Fruit fly (Drosophila melanogaster) whole organism, embryonic: Measurements from ENCODE around the gene Tango2.

Experiments used
- Bdp1 ChIP-seq: fragments of 200-800 bp; sonication (Bioruptor generic); optimal IDR thresholded peaks from 3 replicates; lab custom pipeline; 2016; ENCODE audit warnings: missing biosample characterization, missing genetic modification characterization
- CG10431 ChIP-seq: fragments of 200-800 bp; sonication (Bioruptor generic); optimal IDR thresholded peaks from 3 replicates; lab custom pipeline; 2018; ENCODE audit warnings: missing biosample characterization, mild to moderate bottlenecking, missing genetic modification characterization
- CG10565 ChIP-seq: fragments of 200-800 bp; sonication (Bioruptor generic); optimal IDR thresholded peaks from 3 replicates; lab custom pipeline; 2016; ENCODE audit warnings: missing biosample characterization, mild to moderate bottlenecking, missing genetic modification characterization
- CG11093 ChIP-seq: fragments of 200-800 bp; sonication (Bioruptor generic); IDR thresholded peaks from 3 replicates; pipeline ENCODE4 v1.3.6; 2022; ENCODE audit warnings: missing biosample characterization, missing genetic modification characterization
- CG11247 ChIP-seq: fragments of 200-800 bp; sonication (Bioruptor generic); IDR thresholded peaks from 2 replicates; pipeline ENCODE4 v1.3.6; 2022; ENCODE audit warnings: missing biosample characterization, missing genetic modification characterization
- CG1233 ChIP-seq: fragments of 200-800 bp; sonication (Bioruptor generic); optimal IDR thresholded peaks from 4 replicates; lab custom pipeline; 2018; ENCODE audit warnings: missing biosample characterization, mild to moderate bottlenecking, missing genetic modification characterization
- CG13894 ChIP-seq: fragments of 200-800 bp; sonication (Bioruptor generic); optimal IDR thresholded peaks from 3 replicates; lab custom pipeline; 2018; ENCODE audit warnings: missing biosample characterization, mild to moderate bottlenecking, missing genetic modification characterization, moderate library complexity
- CG14014 ChIP-seq: fragments of 200-800 bp; sonication (Bioruptor generic); IDR thresholded peaks from 2 replicates; pipeline ENCODE4 v1.3.6; 2022; ENCODE audit warnings: missing biosample characterization, missing genetic modification characterization
- CG17802 ChIP-seq: fragments of 200-800 bp; sonication (Bioruptor generic); optimal IDR thresholded peaks from 2 replicates; lab custom pipeline; 2018; ENCODE audit warnings: missing biosample characterization, mild to moderate bottlenecking, missing genetic modification characterization, moderate library complexity
- CG18476 ChIP-seq: fragments of 200-800 bp; sonication (Bioruptor generic); optimal IDR thresholded peaks from 2 replicates; lab custom pipeline; 2016; ENCODE audit warnings: missing biosample characterization, mild to moderate bottlenecking, missing genetic modification characterization
- CG34422 ChIP-seq: fragments of 200-800 bp; sonication (Bioruptor generic); IDR thresholded peaks from 3 replicates; pipeline ENCODE4 v1.3.6; 2022; ENCODE audit warnings: missing biosample characterization, missing genetic modification characterization
- CG3726 ChIP-seq: fragments of 200-800 bp; sonication (Bioruptor generic); IDR thresholded peaks from 3 replicates; pipeline ENCODE4, ENCODE4 v1.3.6; 2022; ENCODE audit warnings: missing biosample characterization, missing genetic modification characterization
- CG4707 ChIP-seq: fragments of 200-800 bp; sonication (Bioruptor generic); optimal IDR thresholded peaks from 2 replicates; lab custom pipeline; 2018; ENCODE audit warnings: missing biosample characterization, mild to moderate bottlenecking, missing genetic modification characterization, moderate library complexity
- CG4820 ChIP-seq: fragments of 200-800 bp; sonication (Bioruptor generic); optimal IDR thresholded peaks from 3 replicates; lab custom pipeline; 2016; ENCODE audit warnings: missing biosample characterization, missing genetic modification characterization
- CG6854 ChIP-seq: fragments of 200-800 bp; sonication (Bioruptor generic); optimal IDR thresholded peaks from 3 replicates; lab custom pipeline; 2017; ENCODE audit warnings: missing biosample characterization, mild to moderate bottlenecking, missing genetic modification characterization
- CG7745 ChIP-seq: fragments of 200-800 bp; sonication (Bioruptor generic); optimal IDR thresholded peaks from 2 replicates; lab custom pipeline; 2018; ENCODE audit warnings: missing biosample characterization, mild to moderate bottlenecking, missing genetic modification characterization, moderate library complexity
- CG7928 ChIP-seq: fragments of 200-800 bp; sonication (Bioruptor generic); optimal IDR thresholded peaks from 2 replicates; lab custom pipeline; 2017; ENCODE audit warnings: missing biosample characterization, mild to moderate bottlenecking, missing genetic modification characterization
- CG7987 ChIP-seq: fragments of 200-800 bp; sonication (Bioruptor generic); optimal IDR thresholded peaks from 2 replicates; lab custom pipeline; 2018; ENCODE audit warnings: missing biosample characterization, mild to moderate bottlenecking, missing genetic modification characterization, moderate library complexity
- CG9876 ChIP-seq: fragments of 200-800 bp; sonication (Bioruptor generic); optimal IDR thresholded peaks from 2 replicates; lab custom pipeline; 2016; ENCODE audit warnings: missing biosample characterization, missing genetic modification characterization
- CG9932 ChIP-seq: fragments of 200-800 bp; sonication (Bioruptor generic); IDR thresholded peaks from 2 replicates; pipeline ENCODE4 v1.3.6; 2022; ENCODE audit warnings: missing biosample characterization, missing genetic modification characterization
- CoRest ChIP-seq: fragments of 200-800 bp; sonication (Bioruptor generic); optimal IDR thresholded peaks from 3 replicates; lab custom pipeline; 2018; ENCODE audit warnings: missing biosample characterization, mild to moderate bottlenecking, missing genetic modification characterization, moderate library complexity
- HLH4C ChIP-seq: fragments of 200-800 bp; sonication (Bioruptor generic); IDR thresholded peaks from 3 replicates; pipeline ENCODE4 v1.3.6; 2022; ENCODE audit warnings: missing biosample characterization, missing genetic modification characterization; ENCODE audit not compliant: partially characterized antibody
- Jarid2 ChIP-seq: fragments of 200-800 bp; sonication (Bioruptor generic); optimal IDR thresholded peaks from 3 replicates; lab custom pipeline; 2017; ENCODE audit warnings: mild to moderate bottlenecking, missing biosample characterization, missing genetic modification reagents, missing genetic modification characterization
- Lhr ChIP-seq: fragments of 200-800 bp; sonication (Bioruptor generic); optimal IDR thresholded peaks from 3 replicates; lab custom pipeline; 2017; ENCODE audit warnings: mild to moderate bottlenecking, missing biosample characterization, missing genetic modification reagents, missing genetic modification characterization
- MBD-R2 ChIP-seq: fragments of 200-800 bp; sonication (Bioruptor generic); IDR thresholded peaks from 2 replicates; pipeline ENCODE4 v1.3.6; 2022; ENCODE audit warnings: missing biosample characterization, missing genetic modification characterization
- Nf-YB ChIP-seq: fragments of 200-800 bp; sonication (Bioruptor generic); optimal IDR thresholded peaks from 3 replicates; lab custom pipeline; 2019; ENCODE audit warnings: missing biosample characterization, mild to moderate bottlenecking, missing genetic modification characterization, moderate library complexity
- Oaz ChIP-seq: fragments of 200-800 bp; sonication (Bioruptor generic); IDR thresholded peaks from 2 replicates; pipeline ENCODE4 v1.3.6; 2022; ENCODE audit warnings: missing biosample characterization, missing genetic modification characterization
- Opbp ChIP-seq: fragments of 200-800 bp; sonication (Bioruptor generic); IDR thresholded peaks from 3 replicates; pipeline ENCODE4 v1.3.6; 2022; ENCODE audit warnings: missing biosample characterization, missing genetic modification characterization; ENCODE audit not compliant: partially characterized antibody
- Optix ChIP-seq: fragments of 200-800 bp; sonication (Bioruptor generic); IDR thresholded peaks from 3 replicates; pipeline ENCODE4 v1.3.6; 2022; ENCODE audit warnings: missing biosample characterization, missing genetic modification characterization
- Pdp1 ChIP-seq, 2 experiments: fragments of 200-800 bp; sonication (Bioruptor generic); optimal IDR thresholded peaks; 3 replicates each; lab custom pipeline; 2016; ENCODE audit warnings: missing biosample characterization in 2 of 2, missing genetic modification characterization in 2 of 2, mild to moderate bottlenecking in 1 of 2, moderate library complexity in 1 of 2
- Spps ChIP-seq: fragments of 200-800 bp; sonication (Bioruptor generic); optimal IDR thresholded peaks from 2 replicates; lab custom pipeline; 2018; ENCODE audit warnings: missing biosample characterization, mild to moderate bottlenecking, missing genetic modification characterization
- Ssrp ChIP-seq: fragments of 200-800 bp; sonication (Bioruptor generic); optimal IDR thresholded peaks from 2 replicates; lab custom pipeline; 2018; ENCODE audit warnings: missing biosample characterization, mild to moderate bottlenecking, missing genetic modification characterization, moderate library complexity
- Trl ChIP-seq, 3 experiments: fragments of >200 bp in 2 of 3; fragments of 200-800 bp in 1 of 3; sonication (Bioruptor generic) in 1 of 3; optimal IDR thresholded peaks; 2 replicates in 1 of 3; 3 replicates in 2 of 3; lab custom pipeline; 2016 to 2017; ENCODE audit warnings: missing biosample characterization in 1 of 3, missing genetic modification characterization in 1 of 3
- aop ChIP-seq: fragments of 200-800 bp; sonication (Bioruptor generic); IDR thresholded peaks from 2 replicates; pipeline ENCODE4 v1.3.6; 2022; ENCODE audit warnings: missing biosample characterization, missing genetic modification characterization
- bcd ChIP-seq: fragments of 200-800 bp; sonication (Bioruptor generic); optimal IDR thresholded peaks from 2 replicates; lab custom pipeline; 2017; ENCODE audit warnings: missing biosample characterization, mild to moderate bottlenecking, missing genetic modification characterization
- crc ChIP-seq: fragments of 200-800 bp; sonication (Bioruptor generic); optimal IDR thresholded peaks from 2 replicates; lab custom pipeline; 2016; ENCODE audit warnings: missing biosample characterization, missing genetic modification characterization
- da ChIP-seq: fragments of 200-800 bp; sonication (Bioruptor generic); optimal IDR thresholded peaks from 2 replicates; lab custom pipeline; 2016; ENCODE audit warnings: missing biosample characterization, missing genetic modification characterization
- danr ChIP-seq: fragments of 200-800 bp; sonication (Bioruptor generic); IDR thresholded peaks from 2 replicates; pipeline ENCODE4 v1.3.6; 2022; ENCODE audit warnings: missing biosample characterization, missing genetic modification characterization
- exex ChIP-seq: fragments of 200-800 bp; sonication (Bioruptor generic); optimal IDR thresholded peaks from 4 replicates; lab custom pipeline; 2018; ENCODE audit warnings: missing biosample characterization, mild to moderate bottlenecking, missing genetic modification characterization, moderate library complexity
- fd64A ChIP-seq: fragments of 200-800 bp; sonication (Bioruptor generic); optimal IDR thresholded peaks from 3 replicates; lab custom pipeline; 2018; ENCODE audit warnings: missing biosample characterization, mild to moderate bottlenecking, missing genetic modification characterization
- gro ChIP-seq: fragments of 200-800 bp; sonication (Bioruptor generic); optimal IDR thresholded peaks from 2 replicates; lab custom pipeline; 2016; ENCODE audit warnings: missing biosample characterization, missing genetic modification characterization
- jumu ChIP-seq: fragments of 200-800 bp; sonication (Bioruptor generic); optimal IDR thresholded peaks from 3 replicates; lab custom pipeline; 2016; ENCODE audit warnings: missing biosample characterization, missing genetic modification characterization
- kay ChIP-seq: fragments of 200-800 bp; sonication (Bioruptor generic); optimal IDR thresholded peaks from 2 replicates; lab custom pipeline; 2016; ENCODE audit warnings: missing biosample characterization, missing genetic modification characterization
- klu ChIP-seq: fragments of 200-800 bp; sonication (Bioruptor generic); IDR thresholded peaks from 2 replicates; pipeline ENCODE4 v1.3.6; 2022; ENCODE audit warnings: missing biosample characterization, missing genetic modification characterization
- odd ChIP-seq: fragments of 200-800 bp; sonication (Bioruptor generic); optimal IDR thresholded peaks from 2 replicates; lab custom pipeline; 2017; ENCODE audit warnings: missing biosample characterization, mild to moderate bottlenecking, missing genetic modification characterization
- phol ChIP-seq: fragments of 200-800 bp; sonication (Bioruptor generic); optimal IDR thresholded peaks from 3 replicates; lab custom pipeline; 2018; ENCODE audit warnings: missing biosample characterization, mild to moderate bottlenecking, missing genetic modification characterization, moderate library complexity
- prd ChIP-seq, 3 experiments: fragments of >200 bp in 2 of 3; fragments of 200-800 bp in 1 of 3; sonication (Bioruptor generic) in 1 of 3; optimal IDR thresholded peaks in 2 of 3; IDR thresholded peaks in 1 of 3; 2 replicates in 2 of 3; 3 replicates in 1 of 3; pipeline versions ENCODE4 v1.3.6 to Lab custom; 2017 to 2022; ENCODE audit warnings: missing biosample characterization in 1 of 3, missing genetic modification characterization in 1 of 3
- z ChIP-seq: fragments of 200-800 bp; sonication (Bioruptor generic); IDR thresholded peaks from 3 replicates; pipeline ENCODE4 v1.3.6; 2022; ENCODE audit warnings: missing biosample characterization, missing genetic modification characterization

Tango2 gene

DNA sequence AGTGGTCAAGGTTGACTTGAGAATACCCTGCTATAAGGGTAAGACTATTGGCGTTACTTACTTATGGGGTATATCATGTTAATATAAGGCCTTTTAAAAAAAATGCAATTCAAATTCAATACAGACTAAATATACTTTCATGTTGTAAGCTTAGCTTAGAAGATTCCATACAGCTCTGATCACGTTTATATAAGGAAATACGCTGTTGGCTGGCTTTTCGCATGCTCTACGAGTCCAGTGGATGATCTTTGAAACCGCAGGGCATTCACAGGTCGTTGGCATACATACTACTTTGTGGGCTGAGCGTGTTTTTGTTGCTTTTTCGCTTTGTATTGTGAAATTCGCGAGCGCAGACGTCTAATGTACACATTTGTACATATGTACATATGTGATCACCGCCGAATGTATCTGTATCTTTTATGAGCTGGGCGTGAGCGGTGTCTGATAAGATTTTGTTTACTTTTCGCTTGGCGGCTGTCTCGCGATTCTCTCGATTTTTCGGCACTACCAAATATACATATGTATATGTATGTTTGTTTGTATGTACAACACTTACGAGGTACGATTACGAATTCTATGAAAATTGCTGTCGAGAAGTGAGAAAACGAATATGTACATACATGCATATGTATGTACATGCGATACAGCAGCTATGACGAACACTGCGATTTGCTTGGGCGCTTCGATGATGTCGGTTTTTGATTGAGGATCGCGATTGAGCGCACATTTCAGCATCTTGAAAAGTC is 17.6 kb downstream of the Tango2 start:
- TF ChIP-seq Trl (optimal IDR thresholded peaks at IDR 0.05; lab: Kevin White, UChicago) (peak in 1 of 2 experiments; percentile 4), Trl (GFP tag; optimal IDR thresholded peaks at IDR 0.05; lab: Kevin White, UChicago) (peak; percentile 37), CG11247 (peak; percentile 48; the same call in 1 of the 2 replicates), CG10565 (GFP tag; lab: Kevin White, UChicago) (no peak), CG18476 (no peak), Spps (tag; lab: Kevin White, UChicago) (no peak), Optix (GFP tag; lab: Robert Waterston, UW) (no peak), Pdp1 (GFP tag; optimal IDR thresholded peaks at IDR 0.05; lab: Kevin White, UChicago) (peak; percentile 43 to 55), phol (tag; lab: Kevin White, UChicago) (no peak), Oaz (no peak), CG11093 (no peak), danr (no peak), Lhr (GFP tag; lab: Kevin White, UChicago) (no peak), prd (optimal IDR thresholded peaks at IDR 0.05; lab: Kevin White, UChicago) (no peak), prd (GFP tag; IDR thresholded peaks at IDR 0.05; lab: Robert Waterston, UW) (peak; percentile 54), crc (GFP tag; lab: Kevin White, UChicago) (peak; percentile 24), CG14014 (GFP tag; lab: Robert Waterston, UW) (peak; percentile 58), odd (GFP tag; lab: Kevin White, UChicago) (peak; percentile 51), CG7745 (no peak), fd64A (GFP tag; lab: Kevin White, UChicago) (peak; percentile 30), Bdp1 (no peak), Ssrp (tag; lab: Kevin White, UChicago) (no peak), CG7987 (peak; percentile 63), exex (peak; percentile 31), CG6854 (GFP tag; lab: Kevin White, UChicago) (peak; percentile 17), CoRest (tag; lab: Kevin White, UChicago) (peak; percentile 23), CG17802 (no peak), klu (GFP tag; lab: Robert Waterston, UW) (peak; percentile 57; the same call in 1 of the 2 replicates), CG34422 (GFP tag; lab: Robert Waterston, UW) (0 out of 3 replicates have a peak, but pooled peaks have one; percentile 14), Opbp (GFP tag; lab: Robert Waterston, UW) (no peak), CG4707 (GFP tag; lab: Kevin White, UChicago) (peak; percentile 15), jumu (GFP tag; lab: Kevin White, UChicago) (no peak), bcd (GFP tag; lab: Kevin White, UChicago) (peak; percentile 33), gro (peak; percentile 74), aop (GFP tag; lab: Robert Waterston, UW) (no peak), CG9932 (GFP tag; lab: Robert Waterston, UW) (peak; percentile 71), MBD-R2 (GFP tag; lab: Robert Waterston, UW) (no peak; the same call in 1 of the 2 replicates), CG3726 (no peak), HLH4C (no peak), CG7928 (GFP tag; lab: Kevin White, UChicago) (no peak), da (peak; percentile 35), CG1233 (GFP tag; lab: Kevin White, UChicago) (peak; percentile 32), Nf-YB (GFP tag; lab: Kevin White, UChicago) (peak; percentile 24), Jarid2 (GFP tag; lab: Kevin White, UChicago) (peak; percentile 34), CG10431 (no peak), CG4820 (GFP tag; lab: Kevin White, UChicago) (no peak), CG9876 (GFP tag; lab: Kevin White, UChicago) (peak; percentile 14), z (GFP tag; lab: Robert Waterston, UW) (peak; percentile 61; the same call in 1 of the 3 replicates), kay (GFP tag; lab: Kevin White, UChicago) (no peak), CG13894 (tag; lab: Kevin White, UChicago) (peak; percentile 63)
